Fruit fly (Drosophila melanogaster) whole organism, embryonic: Measurements from ENCODE around the gene CG44405.
A peak's percentile ranks its signal among the peaks of the same experiment; 100 is the strongest.

Experiments used
- Ada2b ChIP-seq: fragments of 200-800 bp; sonication (Bioruptor generic); IDR thresholded peaks from 2 replicates; pipeline ENCODE4 v1.3.6; 2022; ENCODE audit warnings: missing biosample characterization, missing genetic modification characterization
- CG10431 ChIP-seq: fragments of 200-800 bp; sonication (Bioruptor generic); optimal IDR thresholded peaks from 3 replicates; lab custom pipeline; 2018; ENCODE audit warnings: missing biosample characterization, mild to moderate bottlenecking, missing genetic modification characterization
- CG11085 ChIP-seq: fragments of 200-800 bp; sonication (Bioruptor generic); IDR thresholded peaks from 2 replicates; pipeline ENCODE4 v1.3.6; 2022; ENCODE audit warnings: missing biosample characterization, missing genetic modification characterization
- CG11456 ChIP-seq: fragments of 200-800 bp; sonication (Bioruptor generic); IDR thresholded peaks from 3 replicates; pipeline ENCODE4 v1.3.6; 2022; ENCODE audit warnings: missing biosample characterization, missing genetic modification characterization
- CG12155 ChIP-seq: fragments of 200-800 bp; sonication (Bioruptor generic); optimal IDR thresholded peaks from 3 replicates; lab custom pipeline; 2016; ENCODE audit warnings: missing biosample characterization, missing genetic modification characterization
- CG12219 ChIP-seq: fragments of 200-800 bp; sonication (Bioruptor generic); optimal IDR thresholded peaks from 3 replicates; lab custom pipeline; 2018; ENCODE audit warnings: missing biosample characterization, mild to moderate bottlenecking, missing genetic modification characterization
- CG1602 ChIP-seq: fragments of 200-800 bp; sonication (Bioruptor generic); optimal IDR thresholded peaks from 3 replicates; lab custom pipeline; 2016; ENCODE audit warnings: missing biosample characterization, missing genetic modification characterization
- CG16863 ChIP-seq: fragments of 200-800 bp; sonication (Bioruptor generic); optimal IDR thresholded peaks from 3 replicates; lab custom pipeline; 2016; ENCODE audit warnings: missing biosample characterization, missing genetic modification characterization
- CG17328 ChIP-seq: fragments of 200-800 bp; sonication (Bioruptor generic); IDR thresholded peaks from 2 replicates; pipeline ENCODE4 v1.3.6; 2022; ENCODE audit warnings: missing biosample characterization, missing genetic modification characterization
- CG1792 ChIP-seq: fragments of 200-800 bp; sonication (Bioruptor generic); optimal IDR thresholded peaks from 2 replicates; lab custom pipeline; 2016; ENCODE audit warnings: missing biosample characterization, missing genetic modification characterization
- CG18764 ChIP-seq: fragments of 200-800 bp; sonication (Bioruptor generic); optimal IDR thresholded peaks from 3 replicates; lab custom pipeline; 2016; ENCODE audit warnings: missing biosample characterization, missing genetic modification characterization
- CG30431 ChIP-seq: fragments of 200-800 bp; sonication (Bioruptor generic); optimal IDR thresholded peaks from 2 replicates; lab custom pipeline; 2017; ENCODE audit warnings: missing biosample characterization, missing genetic modification characterization
- CG3281 ChIP-seq: fragments of 200-800 bp; sonication (Bioruptor generic); optimal IDR thresholded peaks from 3 replicates; lab custom pipeline; 2017; ENCODE audit warnings: missing biosample characterization, mild to moderate bottlenecking, missing genetic modification characterization
- CG3838 ChIP-seq: fragments of 200-800 bp; sonication (Bioruptor generic); optimal IDR thresholded peaks from 3 replicates; lab custom pipeline; 2016; ENCODE audit warnings: missing biosample characterization, missing genetic modification characterization
- CG4282 ChIP-seq: fragments of 200-800 bp; sonication (Bioruptor generic); optimal IDR thresholded peaks from 2 replicates; lab custom pipeline; 2016; ENCODE audit warnings: missing biosample characterization, missing genetic modification characterization
- CG5245 ChIP-seq: fragments of 200-800 bp; sonication (Bioruptor generic); optimal IDR thresholded peaks from 3 replicates; lab custom pipeline; 2016; ENCODE audit warnings: missing biosample characterization, missing genetic modification characterization
- CG6254 ChIP-seq: fragments of 200-800 bp; sonication (Bioruptor generic); optimal IDR thresholded peaks from 3 replicates; lab custom pipeline; 2017; ENCODE audit warnings: mild to moderate bottlenecking, missing biosample characterization, missing genetic modification reagents, missing genetic modification characterization
- CG6765 ChIP-seq: fragments of 200-800 bp; sonication (Bioruptor generic); optimal IDR thresholded peaks from 3 replicates; lab custom pipeline; 2017; ENCODE audit warnings: missing biosample characterization, mild to moderate bottlenecking, missing genetic modification characterization
- CG7372 ChIP-seq: fragments of 200-800 bp; sonication (Bioruptor generic); IDR thresholded peaks from 2 replicates; pipeline ENCODE4 v1.3.6; 2022; ENCODE audit warnings: missing biosample characterization, missing genetic modification characterization
- CG7987 ChIP-seq: fragments of 200-800 bp; sonication (Bioruptor generic); optimal IDR thresholded peaks from 2 replicates; lab custom pipeline; 2018; ENCODE audit warnings: missing biosample characterization, mild to moderate bottlenecking, missing genetic modification characterization, moderate library complexity
- Dll ChIP-seq: fragments of 200-800 bp; sonication (Bioruptor generic); IDR thresholded peaks from 4 replicates; pipeline ENCODE4 v1.3.6; 2022; ENCODE audit warnings: missing biosample characterization, missing genetic modification characterization; ENCODE audit not compliant: partially characterized antibody
- Fer1 ChIP-seq: fragments of 200-800 bp; sonication (Bioruptor generic); optimal IDR thresholded peaks from 2 replicates; lab custom pipeline; 2017; ENCODE audit warnings: missing biosample characterization, mild to moderate bottlenecking, missing genetic modification characterization
- HLH4C ChIP-seq: fragments of 200-800 bp; sonication (Bioruptor generic); IDR thresholded peaks from 3 replicates; pipeline ENCODE4 v1.3.6; 2022; ENCODE audit warnings: missing biosample characterization, missing genetic modification characterization; ENCODE audit not compliant: partially characterized antibody
- Hey ChIP-seq: fragments of 200-800 bp; sonication (Bioruptor generic); optimal IDR thresholded peaks from 3 replicates; lab custom pipeline; 2018; ENCODE audit warnings: missing biosample characterization, mild to moderate bottlenecking, missing genetic modification characterization
- Hr3 ChIP-seq: fragments of 200-800 bp; sonication (Bioruptor generic); optimal IDR thresholded peaks from 3 replicates; lab custom pipeline; 2016; ENCODE audit warnings: missing biosample characterization, missing genetic modification characterization
- MTF-1 ChIP-seq: fragments of 200-800 bp; sonication (Bioruptor generic); optimal IDR thresholded peaks from 2 replicates; lab custom pipeline; 2018; ENCODE audit warnings: missing biosample characterization, mild to moderate bottlenecking, missing genetic modification characterization, borderline replicate concordance
- Myb ChIP-seq: fragments of 200-800 bp; sonication (Bioruptor generic); optimal IDR thresholded peaks from 2 replicates; lab custom pipeline; 2016; ENCODE audit warnings: missing biosample characterization, missing genetic modification characterization
- Nf-YC ChIP-seq: fragments of 200-800 bp; optimal IDR thresholded peaks from 3 replicates; lab custom pipeline; 2019; ENCODE audit warnings: missing biosample characterization, mild to moderate bottlenecking, missing genetic modification characterization, moderate library complexity
- Usf ChIP-seq: fragments of 200-800 bp; sonication (Bioruptor generic); optimal IDR thresholded peaks from 2 replicates; lab custom pipeline; 2017; ENCODE audit warnings: missing genotype, missing biosample characterization, missing genetic modification characterization
- bsh ChIP-seq, 2 experiments: fragments of 200-800 bp; sonication (Bioruptor generic); optimal IDR thresholded peaks; 2 replicates each; lab custom pipeline; 2017 to 2018; ENCODE audit warnings: mild to moderate bottlenecking in 2 of 2, missing biosample characterization in 2 of 2, missing genetic modification characterization in 2 of 2, moderate library complexity in 1 of 2
- chm ChIP-seq: fragments of 200-800 bp; sonication (Bioruptor generic); IDR thresholded peaks from 2 replicates; pipeline ENCODE4 v1.3.6; 2022; ENCODE audit warnings: missing biosample characterization, missing genetic modification characterization
- croc ChIP-seq: fragments of 200-800 bp; sonication (Bioruptor generic); conservative IDR thresholded peaks from 3 replicates; pipeline ENCODE4 v1.3.6; 2022; ENCODE audit warnings: missing biosample characterization, missing genetic modification characterization
- gce ChIP-seq: fragments of 200-800 bp; sonication (Bioruptor generic); IDR thresholded peaks from 3 replicates; pipeline ENCODE4 v1.3.6; 2022; ENCODE audit warnings: missing biosample characterization, missing genetic modification characterization
- gem ChIP-seq: fragments of 200-800 bp; sonication (Bioruptor generic); optimal IDR thresholded peaks from 2 replicates; lab custom pipeline; 2019; ENCODE audit warnings: missing biosample characterization, mild to moderate bottlenecking, missing genetic modification characterization, moderate library complexity
- grau ChIP-seq: fragments of 200-800 bp; optimal IDR thresholded peaks from 3 replicates; lab custom pipeline; 2019; ENCODE audit warnings: missing biosample characterization, mild to moderate bottlenecking, missing genetic modification characterization, moderate library complexity
- insv ChIP-seq, 2 experiments: fragments of 200-800 bp; sonication (Bioruptor generic); optimal IDR thresholded peaks; 3 replicates each; lab custom pipeline; 2016 to 2018; ENCODE audit warnings: missing biosample characterization in 2 of 2, missing genetic modification characterization in 2 of 2
- jigr1 ChIP-seq: fragments of 200-800 bp; sonication (Bioruptor generic); IDR thresholded peaks from 3 replicates; pipeline ENCODE4 v1.3.6; 2022; ENCODE audit warnings: missing biosample characterization, missing genetic modification characterization
- kah ChIP-seq: fragments of 200-800 bp; sonication (Bioruptor generic); optimal IDR thresholded peaks from 2 replicates; lab custom pipeline; 2018; ENCODE audit warnings: missing biosample characterization, mild to moderate bottlenecking, missing genetic modification characterization
- kay ChIP-seq: fragments of 200-800 bp; sonication (Bioruptor generic); optimal IDR thresholded peaks from 2 replicates; lab custom pipeline; 2016; ENCODE audit warnings: missing biosample characterization, missing genetic modification characterization
- lab ChIP-seq: fragments of 200-800 bp; sonication (Bioruptor generic); optimal IDR thresholded peaks from 3 replicates; lab custom pipeline; 2017; ENCODE audit warnings: missing biosample characterization, missing genetic modification characterization, mild to moderate bottlenecking, moderate library complexity, missing genetic modification reagents
- maf-S ChIP-seq: fragments of 200-800 bp; sonication (Bioruptor generic); optimal IDR thresholded peaks from 2 replicates; lab custom pipeline; 2016; ENCODE audit warnings: missing biosample characterization, missing genetic modification characterization
- pho ChIP-seq: fragments of 200-800 bp; sonication (Bioruptor generic); optimal IDR thresholded peaks from 2 replicates; lab custom pipeline; 2016; ENCODE audit warnings: missing biosample characterization, missing genetic modification characterization
- pros ChIP-seq: fragments of 200-800 bp; sonication (Bioruptor generic); optimal IDR thresholded peaks from 3 replicates; lab custom pipeline; 2019; ENCODE audit warnings: missing biosample characterization, mild to moderate bottlenecking, missing genetic modification characterization, moderate library complexity
- pum ChIP-seq: fragments of 200-800 bp; sonication (Bioruptor generic); optimal IDR thresholded peaks from 2 replicates; lab custom pipeline; 2016; ENCODE audit warnings: missing biosample characterization, missing genetic modification characterization
- sc ChIP-seq, 3 experiments: fragments of >200 bp in 2 of 3; fragments of 200-800 bp in 1 of 3; sonication (Bioruptor generic) in 1 of 3; optimal IDR thresholded peaks; 2 replicates in 2 of 3; 3 replicates in 1 of 3; lab custom pipeline; 2017; ENCODE audit warnings: mild to moderate bottlenecking in 1 of 3, missing biosample characterization in 1 of 3, missing genetic modification characterization in 1 of 3, missing genetic modification reagents in 1 of 3
- trh ChIP-seq: fragments of 200-800 bp; sonication (Bioruptor generic); optimal IDR thresholded peaks from 2 replicates; lab custom pipeline; 2016; ENCODE audit warnings: missing biosample characterization, missing genetic modification characterization
- zen ChIP-seq: fragments of 200-800 bp; sonication (Bioruptor generic); optimal IDR thresholded peaks from 3 replicates; lab custom pipeline; 2018; ENCODE audit warnings: missing biosample characterization, mild to moderate bottlenecking, missing genetic modification characterization, moderate library complexity
- zen2 ChIP-seq: fragments of 200-800 bp; sonication (Bioruptor generic); IDR thresholded peaks from 3 replicates; pipeline ENCODE4 v1.3.6; 2022; ENCODE audit warnings: missing biosample characterization, missing genetic modification characterization; ENCODE audit not compliant: partially characterized antibody

CG44405 gene

DNA sequence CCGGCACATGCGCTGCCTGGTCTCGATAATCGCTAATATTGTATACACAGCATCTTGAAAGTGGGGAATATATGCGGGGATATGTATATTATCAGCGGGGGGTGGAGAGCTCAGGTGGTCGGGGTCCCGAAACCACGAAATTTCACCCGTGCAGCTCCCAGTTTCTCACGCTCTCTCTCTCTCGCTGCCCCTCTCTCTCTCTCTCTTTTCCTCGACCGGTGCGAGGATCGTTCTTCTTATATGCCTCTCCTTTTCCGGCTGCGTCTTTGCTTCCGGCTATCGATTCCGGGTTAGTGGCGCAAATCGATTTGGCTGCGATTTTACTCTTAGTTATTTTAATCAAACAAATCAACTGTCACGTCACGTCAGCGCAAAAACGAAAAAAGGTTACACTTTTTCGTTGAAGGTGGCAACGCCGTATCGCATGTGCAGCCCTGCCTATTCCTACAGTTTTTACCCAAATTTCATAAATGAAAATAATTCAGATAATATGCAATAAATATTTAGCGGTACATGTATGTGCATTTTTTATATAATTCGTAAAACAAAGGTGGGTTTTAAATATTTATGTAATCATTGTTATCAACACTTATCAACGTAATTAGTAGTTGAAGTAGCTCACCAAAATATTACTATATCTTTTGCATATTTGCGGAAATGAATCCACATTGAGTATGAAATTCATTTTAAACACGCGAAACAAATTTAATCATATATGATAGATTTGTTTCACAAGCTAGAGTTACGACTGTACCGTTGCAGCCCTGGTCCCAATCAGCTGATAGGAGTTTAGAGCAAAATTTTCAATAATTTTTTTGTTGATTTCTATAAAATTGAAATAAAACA lies 42.4 kb downstream of the CG44405 start, which contains the start of the genes heix and CG17328 (continued):
- TF ChIP-seq sc (optimal IDR thresholded peaks at IDR 0.05; lab: Kevin White, UChicago) (no peak), sc (GFP tag; optimal IDR thresholded peaks at IDR 0.05; lab: Kevin White, UChicago) (no peak), CG11456 (GFP tag; lab: Robert Waterston, UW) (peak; percentile 65; the same call in 1 of the 3 replicates), CG30431 (GFP tag; lab: Kevin White, UChicago) (peak; percentile 19), Nf-YC (tag; lab: Kevin White, UChicago) (no peak), CG11085 (GFP tag; lab: Robert Waterston, UW) (peak; percentile 54), pum (GFP tag; lab: Kevin White, UChicago) (peak; percentile 70), zen2 (GFP tag; lab: Robert Waterston, UW) (no peak), CG3281 (GFP tag; lab: Kevin White, UChicago) (peak; percentile 72), grau (tag; lab: Kevin White, UChicago) (peak; percentile 99), pho (peak; percentile 50), CG10431 (GFP tag; lab: Kevin White, UChicago) (no peak), CG17328 (GFP tag; lab: Robert Waterston, UW) (peak; percentile 85), lab (no peak), CG7372 (GFP tag; lab: Robert Waterston, UW) (no peak), HLH4C (GFP tag; lab: Robert Waterston, UW) (no peak), Fer1 (GFP tag; lab: Kevin White, UChicago) (peak; percentile 55), zen (tag; lab: Kevin White, UChicago) (peak; percentile 54), croc (GFP tag; lab: Robert Waterston, UW) (peak; percentile 29; the same call in 1 of the 3 replicates), pros (no peak), bsh (GFP tag; optimal IDR thresholded peaks at IDR 0.05; lab: Kevin White, UChicago) (peak in 1 of 2 experiments; percentile 61), CG6765 (no peak), CG7987 (GFP tag; lab: Kevin White, UChicago) (no peak), CG12219 (GFP tag; lab: Kevin White, UChicago) (peak; percentile 44), Myb (GFP tag; lab: Kevin White, UChicago) (peak; percentile 39), jigr1 (GFP tag; lab: Robert Waterston, UW) (0 out of 3 replicates have a peak, but pooled peaks have one; percentile 38), Usf (GFP tag; lab: Kevin White, UChicago) (peak; percentile 33), Hey (tag; lab: Kevin White, UChicago) (no peak), Dll (GFP tag; lab: Robert Waterston, UW) (peak; percentile 49; the same call in 1 of the 4 replicates), CG5245 (GFP tag; lab: Kevin White, UChicago) (no peak), CG6254 (GFP tag; lab: Kevin White, UChicago) (no peak), chm (peak; percentile 28; the same call in 1 of the 2 replicates), CG4282 (GFP tag; lab: Kevin White, UChicago) (no peak), trh (GFP tag; lab: Kevin White, UChicago) (peak; percentile 25), kay (GFP tag; lab: Kevin White, UChicago) (peak; percentile 34), CG1792 (peak; percentile 1), CG16863 (peak; percentile 49), insv (GFP tag; optimal IDR thresholded peaks at IDR 0.05; lab: Kevin White, UChicago) (peak in 1 of 2 experiments; percentile 36), CG12155 (peak; percentile 58), maf-S (peak; percentile 55), gem (tag; lab: Kevin White, UChicago) (no peak), CG1602 (GFP tag; lab: Kevin White, UChicago) (peak; percentile 64), kah (GFP tag; lab: Kevin White, UChicago) (peak; percentile 93), gce (GFP tag; lab: Robert Waterston, UW) (no peak), MTF-1 (no peak), Ada2b (peak; percentile 71), CG18764 (peak; percentile 49), CG3838 (no peak), Hr3 (GFP tag; lab: Kevin White, UChicago) (peak; percentile 73)
